Fruit fly (Drosophila melanogaster): Measurements from ENCODE around the gene Dhfr.

Gene Dhfr

dm6 chr3R:16431707-16432106 lies 49.3 kb upstream of the Dhfr start (continued):
- TF ChIP-seq chm (GFP tag; IDR thresholded peaks at IDR 0.05) (no peak), scrt (GFP tag; optimal IDR thresholded peaks at IDR 0.05) (no peak), Atf-2 (GFP tag; optimal IDR thresholded peaks at IDR 0.05) (peak; percentile 6), wdn (GFP tag; IDR thresholded peaks at IDR 0.05) (no peak), CG8944 (GFP tag; optimal IDR thresholded peaks at IDR 0.05) (peak; percentile 13), sqz (GFP tag; optimal IDR thresholded peaks at IDR 0.05) (peak; percentile 19), CG2889 (GFP tag; IDR thresholded peaks at IDR 0.05) (no peak), ind (GFP tag; optimal IDR thresholded peaks at IDR 0.05) (peak; percentile 11), TFAM (GFP tag; optimal IDR thresholded peaks at IDR 0.05) (no peak), grau (tag; optimal IDR thresholded peaks at IDR 0.05) (peak; percentile 56), CG2116 (GFP tag; optimal IDR thresholded peaks at IDR 0.05) (no peak), Usf (GFP tag; optimal IDR thresholded peaks at IDR 0.05) (no peak), CG4282 (GFP tag; optimal IDR thresholded peaks at IDR 0.05) (peak; percentile 56), Asciz (GFP tag; optimal IDR thresholded peaks at IDR 0.05) (no peak), bsh (GFP tag; optimal IDR thresholded peaks at IDR 0.05) (peak in 1 of 2 experiments; percentile 21), Dll (GFP tag; IDR thresholded peaks at IDR 0.05; ENCODE audit: partially characterized antibody) (peak; percentile 44; the same call in 1 of the 4 replicates), CG13287 (GFP tag; IDR thresholded peaks at IDR 0.05; ENCODE audit: partially characterized antibody) (peak; percentile 65; the same call in 1 of the 2 replicates), Max (GFP tag; optimal IDR thresholded peaks at IDR 0.05) (no peak), Xrp1 (GFP tag; IDR thresholded peaks at IDR 0.05) (peak; percentile 47; the same call in 1 of the 2 replicates), zfh2 (GFP tag; optimal IDR thresholded peaks at IDR 0.05) (peak; percentile 27), CG17186 (GFP tag; optimal IDR thresholded peaks at IDR 0.05) (no peak), grn (GFP tag; optimal IDR thresholded peaks at IDR 0.05) (no peak), CG15514 (GFP tag; optimal IDR thresholded peaks at IDR 0.05) (peak; percentile 23), onecut (GFP tag; IDR thresholded peaks at IDR 0.05) (peak; percentile 37; the same call in 1 of the 2 replicates), Abd-B (GFP tag; optimal IDR thresholded peaks at IDR 0.05) (peak; percentile 16), pb (GFP tag; optimal IDR thresholded peaks at IDR 0.05) (peak; percentile 8), CG12219 (GFP tag; optimal IDR thresholded peaks at IDR 0.05) (no peak), Dip2 (GFP tag; IDR thresholded peaks at IDR 0.05) (no peak), CoRest (tag; optimal IDR thresholded peaks at IDR 0.05) (peak; percentile 49), tup (GFP tag; optimal IDR thresholded peaks at IDR 0.05) (no peak), gsb-n (tag; optimal IDR thresholded peaks at IDR 0.05) (peak; percentile 27), pan (optimal IDR thresholded peaks at IDR 0.05) (no peak), pan (GFP tag; optimal IDR thresholded peaks at IDR 0.05 in 1 of 2, IDR thresholded peaks at IDR 0.05 in 1 of 2) (peak in 1 of 2 experiments; percentile 59), CG12391 (tag; optimal IDR thresholded peaks at IDR 0.05) (peak; percentile 19), sna (GFP tag; IDR thresholded peaks at IDR 0.05; ENCODE audit: partially characterized antibody) (peak; percentile 39; the same call in 1 of the 2 replicates), Hsf (GFP tag; optimal IDR thresholded peaks at IDR 0.05) (peak; percentile 7), CHES-1-like (GFP tag; optimal IDR thresholded peaks at IDR 0.05) (no peak), CG6683 (GFP tag; optimal IDR thresholded peaks at IDR 0.05) (no peak), so (GFP tag; IDR thresholded peaks at IDR 0.05) (no peak), unc-4 (GFP tag; IDR thresholded peaks at IDR 0.05; ENCODE audit: partially characterized antibody) (peak; percentile 56), unpg (GFP tag; optimal IDR thresholded peaks at IDR 0.05) (no peak), CrebB (tag; optimal IDR thresholded peaks at IDR 0.05) (no peak), CG15601 (tag; optimal IDR thresholded peaks at IDR 0.05) (peak; percentile 31), CG31224 (GFP tag; IDR thresholded peaks at IDR 0.05) (no peak), HHEX (GFP tag; optimal IDR thresholded peaks at IDR 0.05) (no peak), insv (GFP tag; optimal IDR thresholded peaks at IDR 0.05) (no peak), Dbx (GFP tag; IDR thresholded peaks at IDR 0.05) (peak; percentile 73; the same call in 2 of the 3 replicates), trem (tag; optimal IDR thresholded peaks at IDR 0.05) (peak; percentile 45), hbn (GFP tag; IDR thresholded peaks at IDR 0.05; ENCODE audit: partially characterized antibody) (peak; percentile 38; the same call in 1 of the 2 replicates)
